Fruit fly (Drosophila melanogaster): ENCODE results near the gene CG31176.

DNA sequence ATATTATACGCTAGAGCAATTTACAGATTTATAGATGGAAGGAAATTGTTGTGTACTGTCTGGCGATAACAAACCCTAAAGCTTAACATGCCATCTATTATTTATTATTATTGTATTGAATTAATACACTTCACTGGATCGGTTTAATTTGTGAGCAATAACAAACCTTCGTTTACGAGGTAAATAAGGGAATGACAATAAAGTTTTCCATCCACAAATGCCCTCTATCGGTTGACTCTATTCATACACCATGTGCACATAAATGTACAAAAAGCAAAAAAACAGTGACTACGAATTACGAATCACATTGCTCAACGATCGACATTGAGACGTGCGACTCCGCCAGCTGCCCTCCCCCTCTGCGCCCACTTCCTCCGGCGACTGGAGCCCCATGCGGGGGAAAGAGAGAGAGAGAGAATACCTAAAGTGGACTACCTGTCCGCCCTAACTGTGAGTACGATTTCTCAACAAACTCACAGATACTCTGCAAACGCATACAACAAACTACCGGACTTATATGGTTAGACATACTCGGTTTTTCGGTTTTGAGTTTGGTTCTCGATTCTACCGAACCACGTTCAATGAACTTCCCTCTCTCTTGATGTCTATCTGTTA lies 82.5 kb downstream of the CG31176 start:
- TF ChIP-seq CG33017 (tag; optimal IDR thresholded peaks at IDR 0.05) (no peak), Clk (GFP tag; optimal IDR thresholded peaks at IDR 0.05) (no peak), toe (GFP tag; optimal IDR thresholded peaks at IDR 0.05) (no peak), Mnt (GFP tag; optimal IDR thresholded peaks at IDR 0.05) (no peak)

Measured in whole organism, adult.